Worm (Caenorhabditis elegans): Measurements from ENCODE around the gene Y48G9A.6.

DNA sequence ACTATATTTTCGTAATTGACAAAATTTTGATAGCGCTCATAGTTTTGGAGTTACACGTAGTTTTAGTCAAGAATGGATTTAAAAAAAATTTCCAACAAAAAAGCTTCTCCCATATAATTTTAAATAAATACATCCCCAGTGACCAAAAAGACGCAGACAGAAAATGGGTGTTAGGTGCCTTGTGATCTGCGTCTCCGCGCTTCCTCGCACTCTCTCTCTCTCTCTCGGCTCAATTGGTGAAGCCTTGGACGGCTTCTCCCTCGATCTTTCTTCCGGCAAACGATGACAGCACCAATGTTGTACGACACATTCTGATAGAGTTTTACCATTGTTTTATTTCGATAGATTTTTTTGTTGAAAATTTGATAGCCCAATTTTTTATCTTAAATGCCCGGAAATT lies 12.3 kb downstream of the Y48G9A.6 start:
- no peak for TF ChIP-seq unc-39 (tag; optimal IDR thresholded peaks at IDR 0.05)
- no peak for TF ChIP-seq ztf-11 (tag; optimal IDR thresholded peaks at IDR 0.05)
